Fruit fly (Drosophila melanogaster): ENCODE measurements around the gene CG42359.

CG42359 gene

dm6 chr3R:19157997-19158396, 4.1 kb downstream of the CG42359 start (continued):
- TF ChIP-seq CG32772 (GFP tag; IDR thresholded peaks at IDR 0.05) (peak; percentile 35; the same call in 1 of the 2 replicates), usp (GFP tag; optimal IDR thresholded peaks at IDR 0.05) (no peak), Hr51 (GFP tag; optimal IDR thresholded peaks at IDR 0.05) (no peak), ken (GFP tag; IDR thresholded peaks at IDR 0.05) (peak; percentile 23; the same call in 1 of the 3 replicates), disco-r (GFP tag; optimal IDR thresholded peaks at IDR 0.05) (no peak), pan (optimal IDR thresholded peaks at IDR 0.05) (no peak), pan (GFP tag; optimal IDR thresholded peaks at IDR 0.05 in 1 of 2, IDR thresholded peaks at IDR 0.05 in 1 of 2) (peak in 1 of 2 experiments; percentile 29), CG7839 (tag; optimal IDR thresholded peaks at IDR 0.05) (peak; percentile 24), bbx (GFP tag; IDR thresholded peaks at IDR 0.05; ENCODE audit: partially characterized antibody) (no peak), CG12744 (GFP tag; optimal IDR thresholded peaks at IDR 0.05) (no peak), CG11093 (GFP tag; IDR thresholded peaks at IDR 0.05) (0 out of 3 replicates have a peak, but pooled peaks have one; percentile 6), cwo (GFP tag; optimal IDR thresholded peaks at IDR 0.05) (no peak), CG11247 (GFP tag; IDR thresholded peaks at IDR 0.05) (no peak), schlank (tag; optimal IDR thresholded peaks at IDR 0.05) (no peak), CG32532 (GFP tag; IDR thresholded peaks at IDR 0.05) (peak; percentile 38; the same call in 1 of the 2 replicates), CG8290 (GFP tag; optimal IDR thresholded peaks at IDR 0.05) (no peak), CG8290 (tag; optimal IDR thresholded peaks at IDR 0.05) (peak in 1 of 2 experiments; percentile 3), Stat92E (GFP tag; optimal IDR thresholded peaks at IDR 0.05) (no peak), Mad (GFP tag; optimal IDR thresholded peaks at IDR 0.05) (no peak), CG4730 (GFP tag; IDR thresholded peaks at IDR 0.05) (peak; percentile 24; the same call in 1 of the 2 replicates), CG11398 (GFP tag; optimal IDR thresholded peaks at IDR 0.05) (no peak), esg (GFP tag; conservative IDR thresholded peaks at IDR 0.05) (peak; percentile 17; the same call in 1 of the 2 replicates), row (GFP tag; IDR thresholded peaks at IDR 0.05) (peak; percentile 70), gem (tag; optimal IDR thresholded peaks at IDR 0.05) (peak; percentile 34), CG10147 (GFP tag; optimal IDR thresholded peaks at IDR 0.05) (no peak), CG1233 (GFP tag; optimal IDR thresholded peaks at IDR 0.05) (peak; percentile 9), CG18599 (GFP tag; optimal IDR thresholded peaks at IDR 0.05) (peak; percentile 1), gcm (GFP tag; optimal IDR thresholded peaks at IDR 0.05) (no peak), CG12659 (GFP tag; optimal IDR thresholded peaks at IDR 0.05) (no peak), fru (optimal IDR thresholded peaks at IDR 0.05) (no peak), chm (GFP tag; IDR thresholded peaks at IDR 0.05) (no peak), Optix (GFP tag; IDR thresholded peaks at IDR 0.05) (no peak), so (GFP tag; IDR thresholded peaks at IDR 0.05) (no peak), D19A (tag; optimal IDR thresholded peaks at IDR 0.05) (no peak), prd (optimal IDR thresholded peaks at IDR 0.05) (no peak), prd (GFP tag; IDR thresholded peaks at IDR 0.05) (peak; percentile 49; the same call in 2 of the 3 replicates), CrebB (tag; optimal IDR thresholded peaks at IDR 0.05) (no peak), Dref (GFP tag; IDR thresholded peaks at IDR 0.05) (no peak), Fer1 (GFP tag; optimal IDR thresholded peaks at IDR 0.05) (no peak), CG15269 (tag; optimal IDR thresholded peaks at IDR 0.05) (peak; percentile 17), Dek (tag; optimal IDR thresholded peaks at IDR 0.05) (no peak), Lhr (GFP tag; optimal IDR thresholded peaks at IDR 0.05) (no peak), Atf3 (GFP tag; optimal IDR thresholded peaks at IDR 0.05) (no peak), Doc3 (GFP tag; IDR thresholded peaks at IDR 0.05; ENCODE audit: partially characterized antibody) (no peak), CG4360 (GFP tag; IDR thresholded peaks at IDR 0.05) (no peak), CG6689 (GFP tag; IDR thresholded peaks at IDR 0.05) (peak; percentile 45; the same call in 1 of the 2 replicates), E2f2 (GFP tag; IDR thresholded peaks at IDR 0.05) (no peak), phol (tag; optimal IDR thresholded peaks at IDR 0.05) (peak; percentile 31), grau (tag; optimal IDR thresholded peaks at IDR 0.05) (peak; percentile 22), ind (GFP tag; optimal IDR thresholded peaks at IDR 0.05) (no peak), CG13624 (GFP tag; optimal IDR thresholded peaks at IDR 0.05) (peak; percentile 5), dysf (GFP tag; IDR thresholded peaks at IDR 0.05) (peak; percentile 22; the same call in 1 of the 3 replicates)
